Worm (Caenorhabditis elegans) whole organism, mixed stage, embryonic: ENCODE measurements around the gene sri-65.

Source experiments
- bed-3 ChIP-seq: fragments of 200-800 bp; sonication (Bioruptor generic); optimal IDR thresholded peaks from 3 replicates; lab custom pipeline; 2018; ENCODE audit warnings: mild to moderate bottlenecking, missing genetic modification characterization, moderate library complexity, missing compliant biosample characterization
- nhr-237 ChIP-seq: fragments of 150-350 bp; optimal IDR thresholded peaks from 2 replicates; lab custom pipeline; 2014; ENCODE audit warnings: missing biosample characterization, missing genetic modification characterization
- nhr-28 ChIP-seq: fragments of 150-350 bp; optimal IDR thresholded peaks from 2 replicates; lab custom pipeline; 2014; ENCODE audit warnings: missing biosample characterization, missing genetic modification characterization
- sem-2 ChIP-seq: fragments of 200-800 bp; sonication (Bioruptor generic); optimal IDR thresholded peaks from 2 replicates; lab custom pipeline; 2018; ENCODE audit warnings: mild to moderate bottlenecking, missing genetic modification characterization, missing compliant biosample characterization
- unc-39 ChIP-seq: fragments of 150-350 bp; optimal IDR thresholded peaks from 2 replicates; lab custom pipeline; 2014; ENCODE audit warnings: missing biosample characterization, missing genetic modification characterization

DNA sequence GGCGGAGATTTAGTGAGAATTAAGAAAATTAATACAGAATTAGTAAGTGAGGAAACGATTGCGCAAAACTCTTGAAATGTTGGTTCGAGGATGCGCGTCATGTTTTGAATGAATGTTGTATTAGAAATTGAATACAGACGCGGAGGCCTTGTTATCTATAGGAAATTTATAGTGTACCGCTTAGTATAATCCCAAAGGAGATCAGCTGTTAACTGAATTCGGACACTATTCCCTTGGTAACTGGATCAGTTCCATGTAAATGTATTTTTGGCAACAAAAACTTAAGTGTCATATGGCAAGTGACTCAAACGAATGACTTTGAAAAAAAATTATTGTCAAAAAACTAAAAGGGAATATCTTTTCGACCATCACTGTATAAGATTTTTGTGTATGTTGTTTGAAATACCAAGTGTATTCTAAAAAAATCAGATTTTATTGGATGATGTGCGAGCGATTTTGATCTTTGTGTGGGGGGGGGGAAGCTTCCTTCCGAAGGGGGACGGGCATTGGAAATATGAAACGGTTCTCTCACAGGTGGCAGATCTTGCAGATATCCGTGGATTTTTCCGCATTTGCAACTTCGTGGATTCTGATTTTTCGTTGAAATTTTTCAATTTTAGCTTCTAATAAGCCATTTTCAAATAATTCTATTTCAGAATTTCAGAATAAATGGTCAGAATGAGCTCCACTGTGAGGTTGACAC is 41.6 kb downstream of the sri-65 start, which contains the start of the genes W08G11.5 and W08G11.1:
- no peak for TF ChIP-seq nhr-28 (tag; lab: Kevin White, UChicago)
- TF ChIP-seq bed-3 (GFP tag; lab: Kevin White, UChicago): no peak
- TF ChIP-seq nhr-237 (tag; lab: Kevin White, UChicago): no peak
- TF ChIP-seq unc-39 (tag; lab: Kevin White, UChicago): no peak
- no peak for TF ChIP-seq sem-2 (GFP tag; lab: Kevin White, UChicago)
